Fruit fly (Drosophila melanogaster) whole organism, wandering third instar larva: ENCODE measurements around the gene mTerf5.

Experiments
- Abd-B ChIP-seq: fragments of >200 bp; optimal IDR thresholded peaks from 2 replicates; lab custom pipeline; 2017; ENCODE audit warnings: missing biosample characterization, missing genetic modification characterization
- CG32264 ChIP-seq: fragments of 200-800 bp; sonication (Bioruptor generic); optimal IDR thresholded peaks from 2 replicates; lab custom pipeline; 2016; ENCODE audit warnings: missing biosample characterization, missing genetic modification characterization
- CG9705 ChIP-seq: fragments of 200-800 bp; sonication (Bioruptor generic); optimal IDR thresholded peaks from 2 replicates; lab custom pipeline; 2018; ENCODE audit warnings: missing biosample characterization, mild to moderate bottlenecking, missing genetic modification characterization
- CrebA ChIP-seq: fragments of 200-800 bp; sonication (Bioruptor generic); optimal IDR thresholded peaks from 2 replicates; lab custom pipeline; 2016; ENCODE audit warnings: missing biosample characterization, mild to moderate bottlenecking, missing genetic modification characterization, borderline replicate concordance
- Dfd ChIP-seq: fragments of >200 bp; optimal IDR thresholded peaks from 2 replicates; lab custom pipeline; 2017; ENCODE audit warnings: missing biosample characterization, missing genetic modification characterization
- Dif ChIP-seq: fragments of 200-275, 200-300 bp; sonication (Bioruptor generic); optimal IDR thresholded peaks from 2 replicates; lab custom pipeline; 2018; ENCODE audit warnings: missing biosample characterization, missing genetic modification characterization; ENCODE audit not compliant: partially characterized antibody
- GATAd ChIP-seq: sonication (Bioruptor generic); optimal IDR thresholded peaks from 2 replicates; lab custom pipeline; 2016; ENCODE audit warnings: missing biosample characterization, missing genetic modification characterization
- HLH106 ChIP-seq: fragments of 200-800 bp; optimal IDR thresholded peaks from 3 replicates; lab custom pipeline; 2019; ENCODE audit warnings: missing biosample characterization, mild to moderate bottlenecking, missing genetic modification characterization, moderate library complexity
- Hnf4 ChIP-seq: fragments of 200-800 bp; sonication (Bioruptor generic); optimal IDR thresholded peaks from 2 replicates; lab custom pipeline; 2016; ENCODE audit warnings: missing biosample characterization, mild to moderate bottlenecking, missing genetic modification characterization
- Hr78 ChIP-seq: fragments of >200 bp; optimal IDR thresholded peaks from 2 replicates; lab custom pipeline; 2017; ENCODE audit warnings: missing biosample characterization, missing genetic modification characterization
- Hr83 ChIP-seq: fragments of 200-300 bp; sonication (Bioruptor generic); optimal IDR thresholded peaks from 2 replicates; lab custom pipeline; 2016; ENCODE audit warnings: missing biosample characterization, mild to moderate bottlenecking, missing genetic modification characterization, moderate library complexity; ENCODE audit not compliant: poor library complexity, severe bottlenecking
- Jra ChIP-seq: sonication (Bioruptor generic); optimal IDR thresholded peaks from 2 replicates; lab custom pipeline; 2016; ENCODE audit warnings: missing biosample characterization, missing genetic modification characterization
- Mio ChIP-seq: sonication (Bioruptor generic); optimal IDR thresholded peaks from 2 replicates; lab custom pipeline; 2016; ENCODE audit warnings: missing biosample characterization, missing genetic modification characterization
- Myc ChIP-seq: fragments of >200 bp; optimal IDR thresholded peaks from 2 replicates; lab custom pipeline; 2017
- N ChIP-seq: fragments of >200 bp; optimal IDR thresholded peaks from 2 replicates; lab custom pipeline; 2018; ENCODE audit warnings: missing biosample characterization, missing external identifiers, missing genetic modification characterization
- OdsH ChIP-seq: fragments of 200-800 bp; sonication (Bioruptor generic); optimal IDR thresholded peaks from 2 replicates; lab custom pipeline; 2016; ENCODE audit warnings: missing biosample characterization, mild to moderate bottlenecking, missing genetic modification characterization
- Rel ChIP-seq, 2 experiments: fragments of 200-800 bp; sonication (Bioruptor generic) in 1 of 2; optimal IDR thresholded peaks; 2 replicates in 1 of 2; 3 replicates in 1 of 2; lab custom pipeline; 2016 to 2019; ENCODE audit warnings: mild to moderate bottlenecking in 2 of 2, missing biosample characterization in 2 of 2, missing genetic modification characterization in 2 of 2, moderate library complexity in 1 of 2
- Sp1 ChIP-seq: fragments of 200-800 bp; sonication (Bioruptor generic); optimal IDR thresholded peaks from 3 replicates; lab custom pipeline; 2019; ENCODE audit warnings: missing biosample characterization, mild to moderate bottlenecking, missing genetic modification characterization, moderate library complexity
- Vsx2 ChIP-seq: fragments of 200-300, 225-300 bp; sonication (Bioruptor generic); optimal IDR thresholded peaks from 2 replicates; lab custom pipeline; 2018; ENCODE audit warnings: missing biosample characterization, missing genetic modification characterization; ENCODE audit not compliant: partially characterized antibody
- br ChIP-seq: fragments of 200-800 bp; sonication (Bioruptor generic); optimal IDR thresholded peaks from 2 replicates; lab custom pipeline; 2016; ENCODE audit warnings: missing biosample characterization, missing genetic modification characterization
- brk ChIP-seq: fragments of 200-800 bp; sonication (Bioruptor generic); optimal IDR thresholded peaks from 2 replicates; lab custom pipeline; 2016; ENCODE audit warnings: missing biosample characterization, mild to moderate bottlenecking, missing genetic modification characterization
- dl ChIP-seq, 2 experiments: fragments of 175-275, 200-275 bp in 1 of 2; fragments of 200-275 bp in 1 of 2; sonication (Bioruptor generic); optimal IDR thresholded peaks; lab custom pipeline; 2018; ENCODE audit warnings: mild to moderate bottlenecking in 2 of 2, missing biosample characterization in 2 of 2, missing genetic modification characterization in 2 of 2, moderate library complexity in 2 of 2; ENCODE audit not compliant: partially characterized antibody in 2 of 2, insufficient read depth in 1 of 2
- dmrt93B ChIP-seq: fragments of 200-800 bp; sonication (Bioruptor generic); optimal IDR thresholded peaks from 2 replicates; lab custom pipeline; 2018; ENCODE audit warnings: missing biosample characterization, mild to moderate bottlenecking, missing genetic modification characterization
- dsf ChIP-seq: sonication (Bioruptor generic); optimal IDR thresholded peaks from 2 replicates; lab custom pipeline; 2016; ENCODE audit warnings: missing biosample characterization, missing genetic modification characterization, borderline replicate concordance
- ey ChIP-seq: fragments of 200-800 bp; sonication (Bioruptor generic); optimal IDR thresholded peaks from 2 replicates; lab custom pipeline; 2016; ENCODE audit warnings: missing biosample characterization, missing genetic modification characterization
- foxo ChIP-seq, 2 experiments: fragments of 200-800 bp; sonication (Bioruptor generic); optimal IDR thresholded peaks; 2 replicates in 1 of 2; 3 replicates in 1 of 2; lab custom pipeline; 2016 to 2017; ENCODE audit warnings: missing biosample characterization in 2 of 2, missing genetic modification characterization in 2 of 2
- fru ChIP-seq: fragments of 200-800 bp; sonication (Bioruptor generic); optimal IDR thresholded peaks from 3 replicates; lab custom pipeline; 2016; ENCODE audit warnings: missing biosample characterization, mild to moderate bottlenecking, missing genetic modification characterization
- h ChIP-seq: fragments of 200-800 bp; sonication (Bioruptor generic); optimal IDR thresholded peaks from 3 replicates; lab custom pipeline; 2016; ENCODE audit warnings: missing biosample characterization, mild to moderate bottlenecking, missing genetic modification characterization
- jim ChIP-seq: fragments of 175-275, 200-325 bp; sonication (Bioruptor generic); optimal IDR thresholded peaks from 2 replicates; lab custom pipeline; 2016; ENCODE audit warnings: missing biosample characterization, mild to moderate bottlenecking, missing genetic modification characterization
- lola ChIP-seq: fragments of >200 bp; optimal IDR thresholded peaks from 2 replicates; lab custom pipeline; 2017; ENCODE audit warnings: missing biosample characterization, missing genetic modification characterization
- pan ChIP-seq: fragments of >200 bp; optimal IDR thresholded peaks from 2 replicates; lab custom pipeline; 2017
- psq ChIP-seq: fragments of 200-800 bp; sonication (Bioruptor generic); optimal IDR thresholded peaks from 3 replicates; lab custom pipeline; 2017; ENCODE audit warnings: missing biosample characterization, mild to moderate bottlenecking, missing genetic modification characterization, moderate library complexity
- rgr ChIP-seq: fragments of 200-800 bp; sonication (Bioruptor generic); optimal IDR thresholded peaks from 3 replicates; lab custom pipeline; 2016; ENCODE audit warnings: missing biosample characterization, mild to moderate bottlenecking, missing genetic modification characterization
- sage ChIP-seq: fragments of 200-800 bp; sonication (Bioruptor generic); optimal IDR thresholded peaks from 2 replicates; lab custom pipeline; 2016; ENCODE audit warnings: missing biosample characterization, mild to moderate bottlenecking, missing genetic modification characterization
- sv ChIP-seq: fragments of 200-800 bp; sonication (Bioruptor generic); optimal IDR thresholded peaks from 3 replicates; lab custom pipeline; 2016; ENCODE audit warnings: missing biosample characterization, missing genetic modification characterization
- tai ChIP-seq: sonication (Bioruptor generic); optimal IDR thresholded peaks from 2 replicates; lab custom pipeline; 2016; ENCODE audit warnings: missing biosample characterization, missing genetic modification characterization
- usp ChIP-seq: fragments of >200 bp; optimal IDR thresholded peaks from 2 replicates; lab custom pipeline; 2017; ENCODE audit warnings: missing biosample characterization, missing genetic modification characterization
- woc ChIP-seq: sonication (Bioruptor generic); optimal IDR thresholded peaks from 2 replicates; lab custom pipeline; 2016; ENCODE audit warnings: missing biosample characterization, mild to moderate bottlenecking, missing genetic modification characterization

The mTerf5 gene

dm6 chr3R:18244171-18245043 lies 20.9 kb upstream of the mTerf5 start:
- peak; percentile 22 for TF ChIP-seq OdsH (GFP tag; lab: Kevin White, UChicago)
- TF ChIP-seq jim (GFP tag; lab: Kevin White, UChicago) = no peak
- TF ChIP-seq Rel (GFP tag; optimal IDR thresholded peaks at IDR 0.05; lab: Kevin White, UChicago) = no peak
- peak; percentile 91 for TF ChIP-seq Rel (tag; optimal IDR thresholded peaks at IDR 0.05; lab: Kevin White, UChicago)
- no peak for TF ChIP-seq Vsx2 (GFP tag; lab: Kevin White, UChicago)
- TF ChIP-seq CrebA = no peak
- TF ChIP-seq lola (GFP tag; lab: Kevin White, UChicago) = no peak
- no peak for TF ChIP-seq Mio (GFP tag; lab: Kevin White, UChicago)
- TF ChIP-seq dl (GFP tag; optimal IDR thresholded peaks at IDR 0.05; lab: Kevin White, UChicago; ENCODE audit: insufficient read depth in 1 of 2, partially characterized antibody in 2 of 2) = peak; percentile 94 to 97
- TF ChIP-seq br (GFP tag; lab: Kevin White, UChicago) = peak; percentile 31
- peak; percentile 73 for TF ChIP-seq h (GFP tag; lab: Kevin White, UChicago)
- peak in 1 of 2 experiments; percentile 23 for TF ChIP-seq foxo (GFP tag; optimal IDR thresholded peaks at IDR 0.05; lab: Kevin White, UChicago)
- TF ChIP-seq Dfd (GFP tag; lab: Kevin White, UChicago) = no peak
- TF ChIP-seq fru (GFP tag; lab: Kevin White, UChicago) = peak; percentile 40
- TF ChIP-seq CG32264 = no peak
- TF ChIP-seq brk (GFP tag; lab: Kevin White, UChicago) = no peak
- TF ChIP-seq GATAd (GFP tag; lab: Kevin White, UChicago) = no peak
- TF ChIP-seq ey (GFP tag; lab: Kevin White, UChicago) = no peak
- peak; percentile 33 for TF ChIP-seq rgr
- TF ChIP-seq pan (lab: Kevin White, UChicago) = no peak
- TF ChIP-seq Hnf4 (GFP tag; lab: Kevin White, UChicago) = peak; percentile 31
- TF ChIP-seq usp = no peak
- TF ChIP-seq N (GFP tag; lab: Kevin White, UChicago) = peak; percentile 70
- peak; percentile 91 for TF ChIP-seq psq (GFP tag; lab: Kevin White, UChicago)
- TF ChIP-seq sage (GFP tag; lab: Kevin White, UChicago) = no peak
- no peak for TF ChIP-seq Myc
- TF ChIP-seq sv (GFP tag; lab: Kevin White, UChicago) = no peak
- TF ChIP-seq CG9705 (GFP tag; lab: Kevin White, UChicago) = no peak
- peak; percentile 36 for TF ChIP-seq Hr78 (GFP tag; lab: Kevin White, UChicago)
- no peak for TF ChIP-seq tai (GFP tag; lab: Kevin White, UChicago)
- peak; percentile 18 for TF ChIP-seq HLH106 (tag; lab: Kevin White, UChicago)
- TF ChIP-seq dmrt93B (GFP tag; lab: Kevin White, UChicago) = no peak
- TF ChIP-seq dsf (GFP tag; lab: Kevin White, UChicago) = no peak
- peak; percentile 97 for TF ChIP-seq Dif (GFP tag; lab: Kevin White, UChicago)
- TF ChIP-seq Jra (GFP tag; lab: Kevin White, UChicago) = peak; percentile 16
- no peak for TF ChIP-seq Sp1 (GFP tag; lab: Kevin White, UChicago)
- TF ChIP-seq Hr83 (GFP tag; lab: Kevin White, UChicago) = peak; percentile 86
- TF ChIP-seq Abd-B (GFP tag; lab: Kevin White, UChicago) = peak; percentile 16
- TF ChIP-seq woc (GFP tag; lab: Kevin White, UChicago) = peak; percentile 49

DNA sequence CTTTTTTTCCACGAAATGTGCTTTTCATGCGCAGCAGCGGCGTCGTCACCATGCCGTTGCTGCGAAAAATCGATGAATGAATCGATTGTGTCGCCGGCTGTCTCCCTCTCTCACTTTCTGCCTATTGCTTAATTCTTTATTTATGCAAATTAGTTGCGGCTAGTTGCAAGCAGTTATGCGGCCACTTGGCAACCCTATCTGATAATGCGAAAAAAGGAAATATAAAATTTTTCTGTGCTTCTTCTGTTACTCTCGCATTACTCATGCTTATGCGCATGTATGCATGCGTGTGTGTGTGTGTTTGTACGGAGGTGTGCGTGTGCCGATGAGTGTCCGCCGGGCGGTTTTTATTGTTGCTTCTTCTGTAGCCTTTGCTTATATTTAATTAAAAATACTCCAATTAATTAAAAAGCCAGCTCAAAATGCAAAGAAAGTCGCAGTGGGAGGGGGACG lies 20.3 kb upstream of the mTerf5 start:
- TF ChIP-seq CrebA (no peak), Vsx2 (GFP tag; lab: Kevin White, UChicago) (no peak), CG32264 (no peak), OdsH (GFP tag; lab: Kevin White, UChicago) (no peak), brk (GFP tag; lab: Kevin White, UChicago) (peak; percentile 9), Hnf4 (GFP tag; lab: Kevin White, UChicago) (no peak), Myc (no peak), pan (lab: Kevin White, UChicago) (no peak), tai (GFP tag; lab: Kevin White, UChicago) (no peak), Abd-B (GFP tag; lab: Kevin White, UChicago) (no peak), Hr83 (GFP tag; lab: Kevin White, UChicago) (no peak), Hr78 (GFP tag; lab: Kevin White, UChicago) (no peak), dmrt93B (GFP tag; lab: Kevin White, UChicago) (no peak), Sp1 (GFP tag; lab: Kevin White, UChicago) (no peak), ey (GFP tag; lab: Kevin White, UChicago) (peak; percentile 45), CG9705 (GFP tag; lab: Kevin White, UChicago) (no peak), Dfd (GFP tag; lab: Kevin White, UChicago) (no peak), h (GFP tag; lab: Kevin White, UChicago) (no peak), woc (GFP tag; lab: Kevin White, UChicago) (no peak), dsf (GFP tag; lab: Kevin White, UChicago) (no peak), usp (no peak), GATAd (GFP tag; lab: Kevin White, UChicago) (no peak), Rel (GFP tag; optimal IDR thresholded peaks at IDR 0.05; lab: Kevin White, UChicago) (peak; percentile 30), Rel (tag; optimal IDR thresholded peaks at IDR 0.05; lab: Kevin White, UChicago) (no peak), psq (GFP tag; lab: Kevin White, UChicago) (no peak), N (GFP tag; lab: Kevin White, UChicago) (no peak), foxo (GFP tag; optimal IDR thresholded peaks at IDR 0.05; lab: Kevin White, UChicago) (peak in 1 of 2 experiments; percentile 51), Dif (GFP tag; lab: Kevin White, UChicago) (no peak), Jra (GFP tag; lab: Kevin White, UChicago) (peak; percentile 59), lola (GFP tag; lab: Kevin White, UChicago) (no peak), dl (GFP tag; optimal IDR thresholded peaks at IDR 0.05; lab: Kevin White, UChicago; ENCODE audit: insufficient read depth in 1 of 2, partially characterized antibody in 2 of 2) (no peak), sv (GFP tag; lab: Kevin White, UChicago) (no peak), br (GFP tag; lab: Kevin White, UChicago) (peak; percentile 19), Mio (GFP tag; lab: Kevin White, UChicago) (no peak), jim (GFP tag; lab: Kevin White, UChicago) (no peak), HLH106 (tag; lab: Kevin White, UChicago) (peak; percentile 29), rgr (peak; percentile 41)
